Fruit fly (Drosophila melanogaster): ENCODE results near the gene CG32576.
A peak's percentile ranks its signal among the peaks of the same experiment; 100 is the strongest.

Gene CG32576

dm6 chrX:16277878-16278506, 10.3 kb downstream of the CG32576 start, which contains the start of gene eas (continued):
- 0 out of 3 replicates have a peak, but pooled peaks have one; percentile 31 for TF ChIP-seq Dbx (GFP tag; IDR thresholded peaks at IDR 0.05)
- TF ChIP-seq HLH4C (GFP tag; IDR thresholded peaks at IDR 0.05; ENCODE audit: partially characterized antibody), result peak; percentile 65; the same call in 2 of the 3 replicates
- TF ChIP-seq CG11696 (GFP tag; IDR thresholded peaks at IDR 0.05), result no peak
- TF ChIP-seq CG10431 (GFP tag; optimal IDR thresholded peaks at IDR 0.05), result no peak
- peak; percentile 61 for TF ChIP-seq CG13894 (tag; optimal IDR thresholded peaks at IDR 0.05)
- peak; percentile 22 for TF ChIP-seq grn (GFP tag; optimal IDR thresholded peaks at IDR 0.05)
- no peak for TF ChIP-seq crp (GFP tag; optimal IDR thresholded peaks at IDR 0.05)
- TF ChIP-seq sd (tag; optimal IDR thresholded peaks at IDR 0.05), result peak; percentile 10
- TF ChIP-seq gcm (GFP tag; optimal IDR thresholded peaks at IDR 0.05), result no peak
- no peak for TF ChIP-seq CG6272 (GFP tag; IDR thresholded peaks at IDR 0.05)
- peak; percentile 59 for TF ChIP-seq CG14860 (GFP tag; IDR thresholded peaks at IDR 0.05; ENCODE audit: partially characterized antibody)
- TF ChIP-seq CG11504 (tag; optimal IDR thresholded peaks at IDR 0.05), result peak; percentile 3
- TF ChIP-seq pnt (GFP tag; optimal IDR thresholded peaks at IDR 0.05), result no peak
- TF ChIP-seq hb (GFP tag; IDR thresholded peaks at IDR 0.05; ENCODE audit: partially characterized antibody), result peak; percentile 70
- TF ChIP-seq CG12155 (GFP tag; optimal IDR thresholded peaks at IDR 0.05), result no peak
- TF ChIP-seq pita (GFP tag; optimal IDR thresholded peaks at IDR 0.05), result no peak
- TF ChIP-seq CG2202 (tag; optimal IDR thresholded peaks at IDR 0.05), result no peak
- peak; percentile 86 for TF ChIP-seq Sry-δ (GFP tag; optimal IDR thresholded peaks at IDR 0.05)
- TF ChIP-seq al (GFP tag; IDR thresholded peaks at IDR 0.05), result no peak
- peak; percentile 59; the same call in 1 of the 2 replicates for TF ChIP-seq chm (GFP tag; IDR thresholded peaks at IDR 0.05)
- TF ChIP-seq CG11456 (GFP tag; IDR thresholded peaks at IDR 0.05), result peak; percentile 53; the same call in 2 of the 3 replicates
- TF ChIP-seq Optix (GFP tag; IDR thresholded peaks at IDR 0.05), result no peak
- TF ChIP-seq Deaf1 (tag; optimal IDR thresholded peaks at IDR 0.05), result peak; percentile 65
- no peak for TF ChIP-seq CG11560 (tag; IDR thresholded peaks at IDR 0.05)
- TF ChIP-seq B-H2 (GFP tag; optimal IDR thresholded peaks at IDR 0.05), result no peak
- no peak for TF ChIP-seq CG3726 (GFP tag; IDR thresholded peaks at IDR 0.05)
- TF ChIP-seq chn (GFP tag; optimal IDR thresholded peaks at IDR 0.05), result peak; percentile 27
- TF ChIP-seq mam (GFP tag; optimal IDR thresholded peaks at IDR 0.05), result peak; percentile 15
- TF ChIP-seq scrt (GFP tag; optimal IDR thresholded peaks at IDR 0.05), result no peak
- no peak for TF ChIP-seq CG8089 (GFP tag; optimal IDR thresholded peaks at IDR 0.05)
- peak; percentile 62; the same call in 2 of the 3 replicates for TF ChIP-seq vnd (GFP tag; IDR thresholded peaks at IDR 0.05; ENCODE audit: partially characterized antibody)
- no peak for TF ChIP-seq CG13424 (tag; optimal IDR thresholded peaks at IDR 0.05)
- no peak for TF ChIP-seq bowl (GFP tag; IDR thresholded peaks at IDR 0.05)
- TF ChIP-seq ken (GFP tag; IDR thresholded peaks at IDR 0.05), result 0 out of 3 replicates have a peak, but pooled peaks have one; percentile 10
- peak; percentile 55 for TF ChIP-seq hkb (optimal IDR thresholded peaks at IDR 0.05)
- no peak for TF ChIP-seq hkb (GFP tag; IDR thresholded peaks at IDR 0.05)
- TF ChIP-seq CG9215 (GFP tag; IDR thresholded peaks at IDR 0.05), result 0 out of 2 replicates have a peak, but pooled peaks have one; percentile 21
- peak; percentile 10 for TF ChIP-seq CG30403 (GFP tag; optimal IDR thresholded peaks at IDR 0.05)
- peak; percentile 81 for TF ChIP-seq CG17186 (GFP tag; optimal IDR thresholded peaks at IDR 0.05)
- TF ChIP-seq Trl (optimal IDR thresholded peaks at IDR 0.05), result no peak
- TF ChIP-seq Trl (GFP tag; optimal IDR thresholded peaks at IDR 0.05), result no peak
- no peak for TF ChIP-seq CG8478 (optimal IDR thresholded peaks at IDR 0.05)
- peak; percentile 36 for TF ChIP-seq tin (GFP tag; optimal IDR thresholded peaks at IDR 0.05)
- TF ChIP-seq rib (GFP tag; IDR thresholded peaks at IDR 0.05), result no peak
- TF ChIP-seq CG2116 (GFP tag; optimal IDR thresholded peaks at IDR 0.05), result peak; percentile 72
- no peak for TF ChIP-seq sens-2 (GFP tag; IDR thresholded peaks at IDR 0.05)
- no peak for TF ChIP-seq CG12769 (tag; optimal IDR thresholded peaks at IDR 0.05)
- TF ChIP-seq Side (GFP tag; optimal IDR thresholded peaks at IDR 0.05), result peak; percentile 31
- TF ChIP-seq CG1647 (GFP tag; optimal IDR thresholded peaks at IDR 0.05), result peak; percentile 5
- peak; percentile 50; the same call in 1 of the 2 replicates for TF ChIP-seq ssp (GFP tag; IDR thresholded peaks at IDR 0.05)
- peak; percentile 75 for TF ChIP-seq Dp (GFP tag; optimal IDR thresholded peaks at IDR 0.05)
